Worm (Caenorhabditis elegans) whole organism, L4 larva: ENCODE measurements around the gene C50B6.7.

ENCODE experiments used
- D1046.2 ChIP-seq: fragments of 200-800 bp; sonication (Bioruptor generic); IDR thresholded peaks from 2 replicates; pipeline ENCODE4 v1.3.6; 2022; ENCODE audit warnings: missing genetic modification characterization, missing compliant biosample characterization
- F37D6.2 ChIP-seq: sonication (generic microtip); optimal IDR thresholded peaks from 2 replicates; lab custom pipeline; 2016; ENCODE audit warnings: mild to moderate bottlenecking, missing genetic modification characterization, missing compliant biosample characterization
- T20F7.1 ChIP-seq: fragments of 200-800 bp; sonication (Bioruptor generic); optimal IDR thresholded peaks from 2 replicates; lab custom pipeline; 2018; ENCODE audit warnings: mild to moderate bottlenecking, missing genetic modification characterization, missing compliant biosample characterization
- Y5F2A.4 ChIP-seq: fragments of 200-800 bp; sonication (Bioruptor generic); optimal IDR thresholded peaks from 2 replicates; lab custom pipeline; 2018; ENCODE audit warnings: mild to moderate bottlenecking, missing genetic modification characterization, missing compliant biosample characterization
- aha-1 ChIP-seq: fragments of 150-350 bp; peaks from one replicate; lab custom pipeline; 2014; ENCODE audit warnings: missing biosample characterization, missing genetic modification characterization
- aly-2 ChIP-seq: sonication (generic microtip); optimal IDR thresholded peaks from 2 replicates; lab custom pipeline; 2018; ENCODE audit warnings: missing biosample characterization, missing genetic modification characterization
- ama-1 ChIP-seq: fragments of 150-350 bp; optimal IDR thresholded peaks from 2 replicates; lab custom pipeline; 2014; ENCODE audit warnings: inconsistent platforms, mixed read lengths
- arid-1 ChIP-seq: fragments of 200-800 bp; sonication (Bioruptor generic); conservative IDR thresholded peaks from 2 replicates; pipeline ENCODE4 v1.3.6; 2022; ENCODE audit warnings: missing genetic modification reagents, missing genetic modification characterization, missing compliant biosample characterization
- attf-4 ChIP-seq: sonication (generic microtip); optimal IDR thresholded peaks from 3 replicates; lab custom pipeline; 2017; ENCODE audit warnings: missing biosample characterization, missing genetic modification characterization
- ceh-20 ChIP-seq: fragments of 200-800 bp; sonication (Bioruptor generic); IDR thresholded peaks from 2 replicates; pipeline ENCODE4 v1.3.6; 2022; ENCODE audit warnings: missing genetic modification reagents, missing genetic modification characterization, missing compliant biosample characterization
- ceh-44 ChIP-seq: fragments of 200-800 bp; sonication (Bioruptor generic); IDR thresholded peaks from 2 replicates; pipeline ENCODE4 v1.3.6; 2022; ENCODE audit warnings: missing genetic modification reagents, missing genetic modification characterization, missing compliant biosample characterization
- ceh-62 ChIP-seq: sonication (generic microtip); optimal IDR thresholded peaks from 2 replicates; lab custom pipeline; 2017; ENCODE audit warnings: missing biosample characterization, missing genetic modification characterization
- daf-16 ChIP-seq, 3 experiments: sonication (generic microtip); optimal IDR thresholded peaks; 2 replicates each; lab custom pipeline; 2016 to 2017; ENCODE audit warnings: missing genetic modification characterization in 3 of 3, missing genetic modification reagents in 3 of 3, mild to moderate bottlenecking in 2 of 3, missing compliant biosample characterization in 2 of 3, missing biosample characterization in 1 of 3, moderate library complexity in 1 of 3
- dve-1 ChIP-seq: sonication (generic microtip); optimal IDR thresholded peaks from 2 replicates; lab custom pipeline; 2017; ENCODE audit warnings: antibody characterized with exemption, mild to moderate bottlenecking, missing genetic modification characterization, missing compliant biosample characterization; ENCODE audit not compliant: insufficient read depth
- gei-8 ChIP-seq: fragments of 200-800 bp; sonication (Bioruptor generic); optimal IDR thresholded peaks from 2 replicates; lab custom pipeline; 2018; ENCODE audit warnings: mild to moderate bottlenecking, missing genetic modification characterization, missing compliant biosample characterization
- hif-1 ChIP-seq, 2 experiments: sonication (generic microtip); optimal IDR thresholded peaks; 2 replicates each; lab custom pipeline; 2016 to 2017; ENCODE audit warnings: missing compliant biosample characterization in 2 of 2, missing genetic modification characterization in 2 of 2, missing genetic modification reagents in 2 of 2, missing genotype in 2 of 2, mild to moderate bottlenecking in 1 of 2
- lin-1 ChIP-seq: fragments of 200-800 bp; sonication (Bioruptor generic); IDR thresholded peaks from 2 replicates; pipeline ENCODE4 v1.3.6; 2022; ENCODE audit warnings: missing genetic modification reagents, missing genetic modification characterization, missing compliant biosample characterization
- madf-9 ChIP-seq: fragments of 200-800 bp; sonication (Bioruptor generic); conservative IDR thresholded peaks from 2 replicates; pipeline ENCODE4 v1.3.6; 2022; ENCODE audit warnings: missing genetic modification reagents, missing genetic modification characterization, missing compliant biosample characterization
- mes-2 ChIP-seq: sonication (generic microtip); optimal IDR thresholded peaks from 2 replicates; lab custom pipeline; 2016; ENCODE audit warnings: missing genotype, mild to moderate bottlenecking, missing genetic modification characterization, missing compliant biosample characterization; ENCODE audit not compliant: poor library complexity, severe bottlenecking
- mxl-2 ChIP-seq: fragments of 200-800 bp; sonication (Bioruptor generic); conservative IDR thresholded peaks from 2 replicates; pipeline ENCODE4 v1.3.6; 2022; ENCODE audit warnings: missing genetic modification reagents, missing genetic modification characterization, missing compliant biosample characterization
- mxl-3 ChIP-seq: fragments of 200-800 bp; sonication (Bioruptor generic); optimal IDR thresholded peaks from 2 replicates; lab custom pipeline; 2018; ENCODE audit warnings: mild to moderate bottlenecking, missing genetic modification characterization, missing compliant biosample characterization
- nhr-10 ChIP-seq: fragments of 150-350 bp; optimal IDR thresholded peaks from 2 replicates; lab custom pipeline; 2014; ENCODE audit warnings: missing biosample characterization, missing genetic modification characterization
- nhr-102 ChIP-seq: sonication (generic microtip); optimal IDR thresholded peaks from 2 replicates; lab custom pipeline; 2016; ENCODE audit warnings: mild to moderate bottlenecking, missing genetic modification characterization, moderate library complexity, missing compliant biosample characterization
- nhr-11 ChIP-seq: fragments of 150-350 bp; optimal IDR thresholded peaks from 2 replicates; lab custom pipeline; 2014; ENCODE audit warnings: missing biosample characterization, missing genetic modification characterization
- nhr-237 ChIP-seq: sonication (generic microtip); optimal IDR thresholded peaks from 2 replicates; lab custom pipeline; 2017; ENCODE audit warnings: missing biosample characterization, missing genetic modification characterization
- nhr-28 ChIP-seq: fragments of 150-350 bp; optimal IDR thresholded peaks from 2 replicates; lab custom pipeline; 2014; ENCODE audit warnings: missing biosample characterization, missing genetic modification characterization
- pha-4 ChIP-seq, 2 experiments: fragments of 150-350 bp in 1 of 2; fragments of 200-800 bp in 1 of 2; sonication (Bioruptor generic) in 1 of 2; IDR thresholded peaks in 1 of 2; optimal IDR thresholded peaks in 1 of 2; 2 replicates each; pipeline versions ENCODE4 v1.3.6 to Lab custom; 2014 to 2022; ENCODE audit warnings: missing genetic modification characterization in 2 of 2, missing genetic modification reagents in 2 of 2, missing biosample characterization in 1 of 2, missing compliant biosample characterization in 1 of 2
- php-3 ChIP-seq: fragments of 200-800 bp; sonication (Bioruptor generic); IDR thresholded peaks from 2 replicates; pipeline ENCODE4 v1.3.6; 2022; ENCODE audit warnings: missing genetic modification reagents, missing genetic modification characterization, missing compliant biosample characterization
- pqm-1 ChIP-seq: sonication (generic microtip); optimal IDR thresholded peaks from 2 replicates; lab custom pipeline; 2017; ENCODE audit warnings: missing biosample characterization, missing genetic modification characterization
- sdz-12 ChIP-seq: fragments of 200-800 bp; sonication (Bioruptor generic); optimal IDR thresholded peaks from 2 replicates; lab custom pipeline; 2018; ENCODE audit warnings: mild to moderate bottlenecking, missing genetic modification characterization, missing compliant biosample characterization
- unc-39 ChIP-seq: sonication (generic microtip); optimal IDR thresholded peaks from 2 replicates; lab custom pipeline; 2017; ENCODE audit warnings: missing biosample characterization, missing genetic modification characterization
- zag-1 ChIP-seq: fragments of 150-350 bp; optimal IDR thresholded peaks from 2 replicates; lab custom pipeline; 2014; ENCODE audit warnings: missing biosample characterization, missing genetic modification characterization
- ztf-7 ChIP-seq: fragments of 150-350 bp; optimal IDR thresholded peaks from 2 replicates; lab custom pipeline; 2014; ENCODE audit warnings: missing biosample characterization, missing genetic modification characterization

The C50B6.7 gene

ce11 chrV:13294507-13294906 lies 30.3 kb downstream of the C50B6.7 start:
- no peak for TF ChIP-seq F37D6.2
- TF ChIP-seq hif-1 (tag; optimal IDR thresholded peaks at IDR 0.05; lab: Kevin White, UChicago), result no peak
- no peak for TF ChIP-seq mxl-2 (GFP tag; lab: Robert Waterston, UW)
- no peak for TF ChIP-seq mxl-3
- no peak for TF ChIP-seq pqm-1 (tag; lab: Kevin White, UChicago)
- TF ChIP-seq mes-2, result no peak

- TF ChIP-seq sdz-12 (GFP tag; lab: Kevin White, UChicago), result no peak
- TF ChIP-seq daf-16 (GFP tag; optimal IDR thresholded peaks at IDR 0.05; lab: Kevin White, UChicago), result peak in 1 of 2 experiments; percentile 36
- TF ChIP-seq daf-16 (tag; optimal IDR thresholded peaks at IDR 0.05; lab: Kevin White, UChicago), result no peak
- no peak for TF ChIP-seq Y5F2A.4 (GFP tag; lab: Kevin White, UChicago)
- no peak for TF ChIP-seq nhr-102
- TF ChIP-seq attf-4 (tag; lab: Kevin White, UChicago), result no peak
- no peak for TF ChIP-seq ceh-44
- no peak for TF ChIP-seq dve-1 (tag; lab: Kevin White, UChicago)
These were observed 35.9 kb downstream of the C50B6.7 start for ce11 chrV:13288881-13289280.

- TF ChIP-seq nhr-10, result no peak
- TF ChIP-seq aha-1 (tag; lab: Kevin White, UChicago), result peak; percentile 91
These were observed 38.3 kb downstream of the C50B6.7 start for ce11 chrV:13286525-13286924.

ce11 chrV:13285284-13285683 lies 39.5 kb downstream of the C50B6.7 start:
- TF ChIP-seq arid-1 (GFP tag; lab: Robert Waterston, UW) (no peak), pqm-1 (tag; lab: Kevin White, UChicago) (no peak), zag-1 (tag; lab: Kevin White, UChicago) (no peak), mxl-2 (GFP tag; lab: Robert Waterston, UW) (no peak), nhr-237 (tag; lab: Kevin White, UChicago) (no peak), lin-1 (GFP tag; lab: Robert Waterston, UW) (no peak), madf-9 (no peak), nhr-11 (tag; lab: Kevin White, UChicago) (peak; percentile 27), nhr-28 (tag; lab: Kevin White, UChicago) (peak; percentile 33), nhr-102 (no peak)
- TF ChIP-seq, all 104 proteins: peak for 2

ce11 chrV:13282958-13283357 lies 41.8 kb downstream of the C50B6.7 start:
- no peak for TF ChIP-seq gei-8 (GFP tag; lab: Kevin White, UChicago)
- no peak for TF ChIP-seq unc-39
- TF ChIP-seq ama-1 (lab: Kevin White, UChicago), result no peak
- no peak for TF ChIP-seq T20F7.1
- no peak for TF ChIP-seq ceh-20 (GFP tag; lab: Robert Waterston, UW)
- TF ChIP-seq aly-2 (tag; lab: Kevin White, UChicago), result no peak
- no peak for TF ChIP-seq D1046.2 (GFP tag; lab: Robert Waterston, UW)

ce11 chrV:13280382-13280781 lies 44.4 kb downstream of the C50B6.7 start:
- TF ChIP-seq pha-4 (GFP tag; IDR thresholded peaks at IDR 0.05; lab: Robert Waterston, UW), result no peak
- TF ChIP-seq pha-4 (tag; optimal IDR thresholded peaks at IDR 0.05; lab: Kevin White, UChicago), result no peak
- TF ChIP-seq php-3 (GFP tag; lab: Robert Waterston, UW), result no peak
- peak; percentile 31 for TF ChIP-seq nhr-28 (tag; lab: Kevin White, UChicago)
- no peak for TF ChIP-seq ztf-7 (tag; lab: Kevin White, UChicago)
- TF ChIP-seq ceh-62, result no peak
